Worm (Caenorhabditis elegans) whole organism, L4 larva: ENCODE data around the gene haf-2.

ENCODE experiments used
- D1046.2 ChIP-seq: fragments of 200-800 bp; sonication (Bioruptor generic); IDR thresholded peaks from 2 replicates; pipeline ENCODE4 v1.3.6; 2022; ENCODE audit warnings: missing genetic modification characterization, missing compliant biosample characterization
- F10B5.3 ChIP-seq: sonication (generic microtip); optimal IDR thresholded peaks from 2 replicates; lab custom pipeline; 2016; ENCODE audit warnings: mild to moderate bottlenecking, missing genetic modification characterization, missing compliant biosample characterization
- F37D6.2 ChIP-seq: sonication (generic microtip); optimal IDR thresholded peaks from 2 replicates; lab custom pipeline; 2016; ENCODE audit warnings: mild to moderate bottlenecking, missing genetic modification characterization, missing compliant biosample characterization
- F44E2.7 ChIP-seq: fragments of 200-800 bp; sonication (Bioruptor generic); IDR thresholded peaks from 2 replicates; pipeline ENCODE4 v2.1.2; 2022; ENCODE audit warnings: missing genetic modification characterization, missing compliant biosample characterization
- F49E8.2 ChIP-seq: sonication (generic microtip); optimal IDR thresholded peaks from 2 replicates; lab custom pipeline; 2016; ENCODE audit warnings: missing compliant biosample characterization, mild to moderate bottlenecking, missing genetic modification characterization, borderline replicate concordance
- T20F7.1 ChIP-seq: fragments of 200-800 bp; sonication (Bioruptor generic); optimal IDR thresholded peaks from 2 replicates; lab custom pipeline; 2018; ENCODE audit warnings: mild to moderate bottlenecking, missing genetic modification characterization, missing compliant biosample characterization
- Y105C5A.15 ChIP-seq: fragments of 200-800 bp; sonication (Bioruptor generic); IDR thresholded peaks from 2 replicates; pipeline ENCODE4 v1.3.6; 2022; ENCODE audit warnings: missing genetic modification characterization, missing compliant biosample characterization
- Y48G9A.11 ChIP-seq: fragments of 200-800 bp; sonication (Bioruptor generic); IDR thresholded peaks from 2 replicates; pipeline ENCODE4 v1.3.6; 2022; ENCODE audit warnings: missing genetic modification reagents, missing genetic modification characterization, missing compliant biosample characterization
- ZK546.5 ChIP-seq, 2 experiments: sonication (generic microtip); optimal IDR thresholded peaks; 2 replicates each; lab custom pipeline; 2017; ENCODE audit warnings: missing biosample characterization in 2 of 2, missing genetic modification characterization in 2 of 2
- aly-2 ChIP-seq: sonication (generic microtip); optimal IDR thresholded peaks from 2 replicates; lab custom pipeline; 2018; ENCODE audit warnings: missing biosample characterization, missing genetic modification characterization
- ama-1 ChIP-seq: fragments of 150-350 bp; optimal IDR thresholded peaks from 2 replicates; lab custom pipeline; 2014; ENCODE audit warnings: inconsistent platforms, mixed read lengths
- ceh-28 ChIP-seq: fragments of 150-350 bp; optimal IDR thresholded peaks from 2 replicates; lab custom pipeline; 2014; ENCODE audit warnings: missing biosample characterization, missing genetic modification reagents, missing genetic modification characterization
- ceh-32 ChIP-seq: sonication (generic microtip); optimal IDR thresholded peaks from 2 replicates; lab custom pipeline; 2016; ENCODE audit warnings: mild to moderate bottlenecking, missing genetic modification characterization, missing compliant biosample characterization; ENCODE audit not compliant: poor library complexity
- ceh-62 ChIP-seq: sonication (generic microtip); optimal IDR thresholded peaks from 2 replicates; lab custom pipeline; 2017; ENCODE audit warnings: missing biosample characterization, missing genetic modification characterization
- ceh-82 ChIP-seq: sonication (generic microtip); optimal IDR thresholded peaks from 2 replicates; lab custom pipeline; 2017; ENCODE audit warnings: missing biosample characterization, missing genetic modification characterization
- cey-2 ChIP-seq: sonication (generic microtip); optimal IDR thresholded peaks from 3 replicates; lab custom pipeline; 2017; ENCODE audit warnings: missing genetic modification characterization, mild to moderate bottlenecking, missing compliant biosample characterization, antibody characterized with exemption, borderline replicate concordance; ENCODE audit not compliant: insufficient read depth
- daf-12 ChIP-seq: fragments of 150-350 bp; optimal IDR thresholded peaks from 2 replicates; lab custom pipeline; 2014; ENCODE audit warnings: missing biosample characterization, missing genetic modification reagents, missing genetic modification characterization
- daf-16 ChIP-seq, 3 experiments: sonication (generic microtip); optimal IDR thresholded peaks; 2 replicates each; lab custom pipeline; 2016 to 2017; ENCODE audit warnings: missing genetic modification characterization in 3 of 3, missing genetic modification reagents in 3 of 3, mild to moderate bottlenecking in 2 of 3, missing compliant biosample characterization in 2 of 3, missing biosample characterization in 1 of 3, moderate library complexity in 1 of 3
- daf-8 ChIP-seq: fragments of 200-800 bp; sonication (Bioruptor generic); IDR thresholded peaks from 2 replicates; pipeline ENCODE4 v1.3.6; 2022; ENCODE audit warnings: missing genetic modification characterization, missing compliant biosample characterization
- dmd-6 ChIP-seq: fragments of 200-800 bp; sonication (Bioruptor generic); IDR thresholded peaks from 2 replicates; pipeline ENCODE4 v1.3.6; 2022; ENCODE audit warnings: missing genetic modification reagents, missing genetic modification characterization, missing compliant biosample characterization
- dmd-8 ChIP-seq: fragments of 200-800 bp; sonication (Bioruptor generic); IDR thresholded peaks from 2 replicates; pipeline ENCODE4 v1.3.6; 2022; ENCODE audit warnings: missing genetic modification characterization, missing compliant biosample characterization
- dmd-9 ChIP-seq: fragments of 200-800 bp; sonication (Bioruptor generic); IDR thresholded peaks from 2 replicates; pipeline ENCODE4 v1.3.6; 2022; ENCODE audit warnings: missing genetic modification reagents, missing genetic modification characterization, missing compliant biosample characterization
- gei-8 ChIP-seq: fragments of 200-800 bp; sonication (Bioruptor generic); optimal IDR thresholded peaks from 2 replicates; lab custom pipeline; 2018; ENCODE audit warnings: mild to moderate bottlenecking, missing genetic modification characterization, missing compliant biosample characterization
- hlh-11 ChIP-seq: fragments of 200-800 bp; sonication (Bioruptor generic); optimal IDR thresholded peaks from 2 replicates; lab custom pipeline; 2018; ENCODE audit warnings: mild to moderate bottlenecking, missing genetic modification characterization, missing compliant biosample characterization
- hlh-30 ChIP-seq: sonication (generic microtip); optimal IDR thresholded peaks from 2 replicates; lab custom pipeline; 2017; ENCODE audit warnings: antibody characterized with exemption, mild to moderate bottlenecking, missing genetic modification characterization, missing compliant biosample characterization; ENCODE audit not compliant: insufficient read depth
- hmg-1.1 ChIP-seq: fragments of 200-800 bp; sonication (Bioruptor generic); IDR thresholded peaks from 2 replicates; pipeline ENCODE4 v1.3.6; 2022; ENCODE audit warnings: missing genetic modification reagents, missing genetic modification characterization, missing compliant biosample characterization
- lin-1 ChIP-seq: fragments of 200-800 bp; sonication (Bioruptor generic); IDR thresholded peaks from 2 replicates; pipeline ENCODE4 v1.3.6; 2022; ENCODE audit warnings: missing genetic modification reagents, missing genetic modification characterization, missing compliant biosample characterization
- lin-13 ChIP-seq: fragments of 150-350 bp; optimal IDR thresholded peaks from 2 replicates; lab custom pipeline; 2014; ENCODE audit warnings: missing biosample characterization, missing genetic modification reagents, missing genetic modification characterization
- lin-15B ChIP-seq: fragments of 150-350 bp; sonication (generic microtip); optimal IDR thresholded peaks from 3 replicates; lab custom pipeline; 2014; ENCODE audit warnings: missing biosample characterization, missing genetic modification characterization
- lin-29 ChIP-seq: fragments of 200-800 bp; sonication (Bioruptor generic); IDR thresholded peaks from 2 replicates; pipeline ENCODE4 v1.3.6; 2022; ENCODE audit warnings: missing genetic modification reagents, missing genetic modification characterization, missing compliant biosample characterization
- lin-38 ChIP-seq: fragments of 200-800 bp; sonication (Bioruptor generic); IDR thresholded peaks from 2 replicates; pipeline ENCODE4 v1.3.6; 2022; ENCODE audit warnings: missing genetic modification reagents, missing genetic modification characterization, missing compliant biosample characterization
- lsy-2 ChIP-seq, 2 experiments: fragments of 150-350 bp in 1 of 2; sonication (generic microtip) in 1 of 2; optimal IDR thresholded peaks; 2 replicates each; lab custom pipeline; 2014 to 2017; ENCODE audit warnings: missing biosample characterization in 2 of 2, missing genetic modification characterization in 2 of 2
- madf-5 ChIP-seq, 2 experiments: fragments of 200-800 bp; sonication (Bioruptor generic); IDR thresholded peaks; 2 replicates each; pipeline ENCODE4 v1.3.6; 2022; ENCODE audit warnings: missing compliant biosample characterization in 2 of 2, missing genetic modification characterization in 2 of 2
- mdl-1 ChIP-seq, 2 experiments: fragments of 150-350 bp in 1 of 2; sonication (generic microtip) in 1 of 2; optimal IDR thresholded peaks; 2 replicates each; lab custom pipeline; 2014 to 2017; ENCODE audit warnings: missing biosample characterization in 2 of 2, missing genetic modification characterization in 2 of 2
- mep-1 ChIP-seq: fragments of 150-350 bp; sonication (generic microtip); optimal IDR thresholded peaks from 3 replicates; lab custom pipeline; 2014; ENCODE audit warnings: missing biosample characterization, missing genetic modification characterization
- nhr-10 ChIP-seq: fragments of 150-350 bp; optimal IDR thresholded peaks from 2 replicates; lab custom pipeline; 2014; ENCODE audit warnings: missing biosample characterization, missing genetic modification characterization
- nhr-11 ChIP-seq: fragments of 150-350 bp; optimal IDR thresholded peaks from 2 replicates; lab custom pipeline; 2014; ENCODE audit warnings: missing biosample characterization, missing genetic modification characterization
- nhr-25 ChIP-seq: sonication (generic microtip); optimal IDR thresholded peaks from 2 replicates; lab custom pipeline; 2017; ENCODE audit warnings: missing genetic modification characterization, mild to moderate bottlenecking, missing compliant biosample characterization, antibody characterized with exemption, moderate library complexity, borderline replicate concordance; ENCODE audit not compliant: insufficient read depth
- nhr-41 ChIP-seq: fragments of 200-800 bp; sonication (Bioruptor generic); IDR thresholded peaks from 2 replicates; pipeline ENCODE4 v1.3.6; 2022; ENCODE audit warnings: missing genetic modification reagents, missing genetic modification characterization, missing compliant biosample characterization
- nhr-77 ChIP-seq: fragments of 150-350 bp; optimal IDR thresholded peaks from 2 replicates; lab custom pipeline; 2014; ENCODE audit warnings: missing biosample characterization, missing genetic modification characterization
- pha-4 ChIP-seq, 2 experiments: fragments of 150-350 bp in 1 of 2; fragments of 200-800 bp in 1 of 2; sonication (Bioruptor generic) in 1 of 2; IDR thresholded peaks in 1 of 2; optimal IDR thresholded peaks in 1 of 2; 2 replicates each; pipeline versions ENCODE4 v1.3.6 to Lab custom; 2014 to 2022; ENCODE audit warnings: missing genetic modification characterization in 2 of 2, missing genetic modification reagents in 2 of 2, missing biosample characterization in 1 of 2, missing compliant biosample characterization in 1 of 2
- rbr-2 ChIP-seq: sonication (generic microtip); optimal IDR thresholded peaks from 2 replicates; lab custom pipeline; 2016; ENCODE audit warnings: missing genotype, missing genetic modification characterization, missing compliant biosample characterization
- saeg-2 ChIP-seq: fragments of 200-800 bp; sonication (Bioruptor generic); IDR thresholded peaks from 2 replicates; pipeline ENCODE4 v1.3.6; 2022; ENCODE audit warnings: missing genetic modification reagents, missing genetic modification characterization, missing compliant biosample characterization
- set-16 ChIP-seq: fragments of 200-800 bp; sonication (Bioruptor generic); IDR thresholded peaks from 2 replicates; pipeline ENCODE4 v1.3.6; 2022; ENCODE audit warnings: missing genetic modification reagents, missing genetic modification characterization, missing compliant biosample characterization
- tag-97 ChIP-seq: fragments of 200-800 bp; sonication (Bioruptor generic); IDR thresholded peaks from 2 replicates; pipeline ENCODE4 v1.3.6; 2022; ENCODE audit warnings: missing genetic modification characterization, missing compliant biosample characterization
- unc-39 ChIP-seq: sonication (generic microtip); optimal IDR thresholded peaks from 2 replicates; lab custom pipeline; 2017; ENCODE audit warnings: missing biosample characterization, missing genetic modification characterization
- unc-62 ChIP-seq, 3 experiments: fragments of 150-350 bp in 1 of 3; sonication (generic microtip); optimal IDR thresholded peaks in 2 of 3; peaks in 1 of 3; 1 replicate in 1 of 3; 2 replicates in 2 of 3; lab custom pipeline; 2014 to 2017; ENCODE audit warnings: missing biosample characterization in 3 of 3, missing genetic modification characterization in 3 of 3, missing genetic modification reagents in 3 of 3, missing genotype in 1 of 3
- zag-1 ChIP-seq: fragments of 150-350 bp; optimal IDR thresholded peaks from 2 replicates; lab custom pipeline; 2014; ENCODE audit warnings: missing biosample characterization, missing genetic modification characterization
- zip-11 ChIP-seq: fragments of 200-800 bp; sonication (Bioruptor generic); IDR thresholded peaks from 2 replicates; pipeline ENCODE4 v1.3.6; 2022; ENCODE audit warnings: missing genetic modification characterization, missing compliant biosample characterization

Gene haf-2

DNA sequence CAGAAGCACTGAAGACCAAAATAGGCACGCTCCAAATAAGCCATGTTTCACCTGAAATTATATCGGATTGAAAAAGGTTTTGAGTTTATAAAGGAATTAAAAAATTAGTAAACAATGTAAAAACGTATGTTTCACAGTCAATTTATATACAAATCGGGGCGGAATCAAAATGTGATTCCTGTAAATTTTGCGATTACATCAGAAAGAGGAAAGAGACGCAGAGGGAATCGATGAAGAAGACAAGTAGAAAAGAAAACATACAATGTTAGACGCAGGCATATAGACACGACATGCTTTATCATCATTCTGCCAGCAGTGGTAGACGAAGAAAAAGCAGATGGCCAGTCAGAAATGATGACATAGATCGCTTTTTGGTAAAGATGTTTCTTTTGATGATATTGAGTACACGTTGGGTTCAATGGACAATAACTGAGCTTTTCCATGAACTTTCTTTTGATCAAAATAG lies 7.8 kb upstream of the haf-2 start, which contains the start of gene msra-1:
Gene msra-1 (minus strand): TSS at position 51 of the 466 bp plus-strand sequence.
- TF ChIP-seq ceh-62 (tag; lab: Kevin White, UChicago) (no peak), F49E8.2 (tag; lab: Kevin White, UChicago) (no peak), unc-62 (GFP tag; optimal IDR thresholded peaks at IDR 0.05 in 1 of 2; lab: Kevin White, UChicago) (peak in 1 of 2 experiments; percentile 35), unc-62 (tag; optimal IDR thresholded peaks at IDR 0.05; lab: Kevin White, UChicago) (no peak), daf-12 (no peak), mdl-1 (tag; optimal IDR thresholded peaks at IDR 0.05; lab: Kevin White, UChicago) (peak in 1 of 2 experiments; percentile 66), set-16 (no peak), pha-4 (GFP tag; IDR thresholded peaks at IDR 0.05; lab: Robert Waterston, UW) (no peak), pha-4 (tag; optimal IDR thresholded peaks at IDR 0.05; lab: Kevin White, UChicago) (no peak), daf-16 (GFP tag; optimal IDR thresholded peaks at IDR 0.05; lab: Kevin White, UChicago) (no peak), daf-16 (tag; optimal IDR thresholded peaks at IDR 0.05; lab: Kevin White, UChicago) (peak; percentile 74), F10B5.3 (tag; lab: Kevin White, UChicago) (no peak), madf-5 (GFP tag; IDR thresholded peaks at IDR 0.05; lab: Robert Waterston, UW) (no peak), T20F7.1 (GFP tag; lab: Kevin White, UChicago) (peak; percentile 54), Y105C5A.15 (GFP tag; lab: Robert Waterston, UW) (no peak), ceh-28 (tag; lab: Kevin White, UChicago) (no peak), ceh-32 (tag; lab: Kevin White, UChicago) (no peak), zag-1 (tag; lab: Kevin White, UChicago) (no peak), ZK546.5 (tag; optimal IDR thresholded peaks at IDR 0.05; lab: Kevin White, UChicago) (no peak), Y48G9A.11 (GFP tag; lab: Robert Waterston, UW) (no peak), dmd-8 (GFP tag; lab: Robert Waterston, UW) (no peak), lin-1 (GFP tag; lab: Robert Waterston, UW) (no peak), mep-1 (tag; lab: Kevin White, UChicago) (peak; percentile 62), lin-38 (GFP tag; lab: Robert Waterston, UW) (no peak), ama-1 (lab: Kevin White, UChicago) (no peak), tag-97 (GFP tag; lab: Robert Waterston, UW) (no peak), nhr-10 (tag; lab: Kevin White, UChicago) (no peak), nhr-11 (tag; lab: Kevin White, UChicago) (peak; percentile 26), zip-11 (GFP tag; lab: Robert Waterston, UW) (no peak), ceh-82 (tag; lab: Kevin White, UChicago) (no peak), daf-8 (GFP tag; lab: Robert Waterston, UW) (no peak), unc-39 (tag; lab: Kevin White, UChicago) (no peak), hmg-1.1 (peak; percentile 30; the same call in 1 of the 2 replicates), lin-29 (GFP tag; lab: Robert Waterston, UW) (no peak), lin-13 (GFP tag; lab: Kevin White, UChicago) (no peak), gei-8 (GFP tag; lab: Kevin White, UChicago) (no peak), lsy-2 (tag; optimal IDR thresholded peaks at IDR 0.05; lab: Kevin White, UChicago) (peak in 1 of 2 experiments; percentile 65), F37D6.2 (tag; lab: Kevin White, UChicago) (no peak), lin-15B (tag; lab: Kevin White, UChicago) (no peak), dmd-6 (GFP tag; lab: Robert Waterston, UW) (peak; percentile 85), hlh-30 (tag; lab: Kevin White, UChicago) (peak; percentile 56), nhr-41 (no peak), saeg-2 (GFP tag; lab: Robert Waterston, UW) (no peak), dmd-9 (GFP tag; lab: Robert Waterston, UW) (no peak), rbr-2 (tag; lab: Kevin White, UChicago) (no peak), hlh-11 (tag; lab: Kevin White, UChicago) (peak; percentile 82), D1046.2 (GFP tag; lab: Robert Waterston, UW) (no peak), nhr-77 (tag; lab: Kevin White, UChicago) (no peak), cey-2 (tag; lab: Kevin White, UChicago) (peak; percentile 8), F44E2.7 (GFP tag; lab: Robert Waterston, UW) (no peak), aly-2 (tag; lab: Kevin White, UChicago) (no peak), nhr-25 (tag; lab: Kevin White, UChicago) (no peak)
